Fruit fly (Drosophila melanogaster) whole organism, embryonic: ENCODE data around the gene CG13898.

Experiments used
- Aef1 ChIP-seq: fragments of 200-800 bp; sonication (Bioruptor generic); IDR thresholded peaks from 3 replicates; pipeline ENCODE4 v1.3.6; 2022; ENCODE audit warnings: missing biosample characterization, missing genetic modification characterization
- Atf6 ChIP-seq: fragments of 200-800 bp; sonication (Bioruptor generic); IDR thresholded peaks from 2 replicates; pipeline ENCODE4 v1.3.6; 2022; ENCODE audit warnings: missing biosample characterization, missing genetic modification characterization
- B-H1 ChIP-seq: fragments of 200-800 bp; sonication (Bioruptor generic); IDR thresholded peaks from 3 replicates; pipeline ENCODE4 v1.3.6; 2022; ENCODE audit warnings: missing biosample characterization, missing genetic modification characterization
- CG10209 ChIP-seq: fragments of 200-800 bp; sonication (Bioruptor generic); optimal IDR thresholded peaks from 3 replicates; lab custom pipeline; 2017; ENCODE audit warnings: missing biosample characterization, mild to moderate bottlenecking, missing genetic modification characterization, missing genetic modification reagents
- CG10321 ChIP-seq: fragments of 200-800 bp; sonication (Bioruptor generic); IDR thresholded peaks from 2 replicates; pipeline ENCODE4 v1.3.6; 2022; ENCODE audit warnings: missing biosample characterization, missing genetic modification characterization
- CG11456 ChIP-seq: fragments of 200-800 bp; sonication (Bioruptor generic); IDR thresholded peaks from 3 replicates; pipeline ENCODE4 v1.3.6; 2022; ENCODE audit warnings: missing biosample characterization, missing genetic modification characterization
- CG11504 ChIP-seq: fragments of 200-800 bp; sonication (Bioruptor generic); optimal IDR thresholded peaks from 3 replicates; lab custom pipeline; 2019; ENCODE audit warnings: missing biosample characterization, mild to moderate bottlenecking, missing genetic modification characterization, moderate library complexity
- CG14050 ChIP-seq: fragments of 200-800 bp; sonication (Bioruptor generic); IDR thresholded peaks from 3 replicates; pipeline ENCODE4 v1.3.6; 2022; ENCODE audit warnings: missing biosample characterization, missing genetic modification characterization
- CG14441 ChIP-seq: fragments of 200-800 bp; sonication (Bioruptor generic); IDR thresholded peaks from 2 replicates; pipeline ENCODE4 v1.3.6; 2022; ENCODE audit warnings: missing biosample characterization, missing genetic modification characterization
- CG14667 ChIP-seq: fragments of 200-800 bp; sonication (Bioruptor generic); IDR thresholded peaks from 2 replicates; pipeline ENCODE4 v1.3.6; 2022; ENCODE audit warnings: missing biosample characterization, missing genetic modification characterization
- CG1832 ChIP-seq: fragments of 200-800 bp; sonication (Bioruptor generic); optimal IDR thresholded peaks from 2 replicates; lab custom pipeline; 2017; ENCODE audit warnings: missing biosample characterization, mild to moderate bottlenecking, missing genetic modification characterization, inconsistent platforms
- CG2120 ChIP-seq: fragments of 200-800 bp; sonication (Bioruptor generic); optimal IDR thresholded peaks from 3 replicates; lab custom pipeline; 2016; ENCODE audit warnings: missing biosample characterization, missing genetic modification characterization
- CG32772 ChIP-seq: fragments of 200-800 bp; sonication (Bioruptor generic); IDR thresholded peaks from 2 replicates; pipeline ENCODE4 v1.3.6; 2022; ENCODE audit warnings: missing biosample characterization, missing genetic modification characterization
- CG3407 ChIP-seq: fragments of 200-800 bp; sonication (Bioruptor generic); optimal IDR thresholded peaks from 2 replicates; lab custom pipeline; 2018; ENCODE audit warnings: missing biosample characterization, mild to moderate bottlenecking, missing genetic modification characterization
- CG3726 ChIP-seq: fragments of 200-800 bp; sonication (Bioruptor generic); IDR thresholded peaks from 3 replicates; pipeline ENCODE4, ENCODE4 v1.3.6; 2022; ENCODE audit warnings: missing biosample characterization, missing genetic modification characterization
- CG7372 ChIP-seq: fragments of 200-800 bp; sonication (Bioruptor generic); IDR thresholded peaks from 2 replicates; pipeline ENCODE4 v1.3.6; 2022; ENCODE audit warnings: missing biosample characterization, missing genetic modification characterization
- CG7556 ChIP-seq: fragments of 200-800 bp; sonication (Bioruptor generic); optimal IDR thresholded peaks from 2 replicates; lab custom pipeline; 2017; ENCODE audit warnings: missing biosample characterization, mild to moderate bottlenecking, missing genetic modification characterization
- CG8944 ChIP-seq: fragments of 200-800 bp; sonication (Bioruptor generic); optimal IDR thresholded peaks from 3 replicates; lab custom pipeline; 2016; ENCODE audit warnings: missing biosample characterization, missing genetic modification characterization
- Chrac-16 ChIP-seq: fragments of 200-800 bp; sonication (Bioruptor generic); optimal IDR thresholded peaks from 3 replicates; lab custom pipeline; 2016; ENCODE audit warnings: missing biosample characterization, missing genetic modification characterization
- CoRest ChIP-seq: fragments of 200-800 bp; sonication (Bioruptor generic); optimal IDR thresholded peaks from 3 replicates; lab custom pipeline; 2018; ENCODE audit warnings: missing biosample characterization, mild to moderate bottlenecking, missing genetic modification characterization, moderate library complexity
- D ChIP-seq, 2 experiments: fragments of 200-800 bp in 1 of 2; fragments of >200 bp in 1 of 2; sonication (Bioruptor generic) in 1 of 2; optimal IDR thresholded peaks; 2 replicates in 1 of 2; 3 replicates in 1 of 2; lab custom pipeline; 2017; ENCODE audit warnings: mild to moderate bottlenecking in 1 of 2, missing biosample characterization in 1 of 2, missing genetic modification characterization in 1 of 2, missing genetic modification reagents in 1 of 2
- D19B ChIP-seq: fragments of 200-800 bp; sonication (Bioruptor generic); optimal IDR thresholded peaks from 2 replicates; lab custom pipeline; 2017; ENCODE audit warnings: missing biosample characterization, mild to moderate bottlenecking, missing genetic modification characterization
- H2.0 ChIP-seq: fragments of 200-800 bp; sonication (Bioruptor generic); IDR thresholded peaks from 2 replicates; pipeline ENCODE4 v1.3.6; 2022; ENCODE audit warnings: missing biosample characterization, missing genetic modification characterization
- HLH3B ChIP-seq: fragments of 200-800 bp; sonication (Bioruptor generic); IDR thresholded peaks from 2 replicates; pipeline ENCODE4 v1.3.6; 2022; ENCODE audit warnings: missing biosample characterization, missing genetic modification characterization
- Hsf ChIP-seq: fragments of 200-800 bp; sonication (Bioruptor generic); optimal IDR thresholded peaks from 3 replicates; lab custom pipeline; 2016; ENCODE audit warnings: missing biosample characterization, missing genetic modification characterization
- Kr ChIP-seq: fragments of 200-800 bp; sonication (Bioruptor generic); optimal IDR thresholded peaks from 2 replicates; lab custom pipeline; 2017; ENCODE audit warnings: missing biosample characterization, mild to moderate bottlenecking, missing genetic modification characterization
- Nf-YB ChIP-seq: fragments of 200-800 bp; sonication (Bioruptor generic); optimal IDR thresholded peaks from 3 replicates; lab custom pipeline; 2019; ENCODE audit warnings: missing biosample characterization, mild to moderate bottlenecking, missing genetic modification characterization, moderate library complexity
- amos ChIP-seq: fragments of 200-800 bp; sonication (Bioruptor generic); IDR thresholded peaks from 2 replicates; pipeline ENCODE4 v1.3.6; 2022; ENCODE audit warnings: missing biosample characterization, missing genetic modification characterization; ENCODE audit not compliant: partially characterized antibody
- ara ChIP-seq: fragments of 200-800 bp; sonication (Bioruptor generic); IDR thresholded peaks from 2 replicates; pipeline ENCODE4 v1.3.6; 2022; ENCODE audit warnings: missing biosample characterization, missing genetic modification characterization
- az2 ChIP-seq: fragments of 200-800 bp; sonication (Bioruptor generic); optimal IDR thresholded peaks from 3 replicates; lab custom pipeline; 2016; ENCODE audit warnings: missing biosample characterization, missing genetic modification characterization
- bsh ChIP-seq, 2 experiments: fragments of 200-800 bp; sonication (Bioruptor generic); optimal IDR thresholded peaks; 2 replicates each; lab custom pipeline; 2017 to 2018; ENCODE audit warnings: mild to moderate bottlenecking in 2 of 2, missing biosample characterization in 2 of 2, missing genetic modification characterization in 2 of 2, moderate library complexity in 1 of 2
- ci ChIP-seq: fragments of 200-800 bp; sonication (Bioruptor generic); IDR thresholded peaks from 3 replicates; pipeline ENCODE4 v1.3.6; 2022; ENCODE audit warnings: missing biosample characterization, missing genetic modification characterization
- croc ChIP-seq: fragments of 200-800 bp; sonication (Bioruptor generic); conservative IDR thresholded peaks from 3 replicates; pipeline ENCODE4 v1.3.6; 2022; ENCODE audit warnings: missing biosample characterization, missing genetic modification characterization
- da ChIP-seq: fragments of 200-800 bp; sonication (Bioruptor generic); optimal IDR thresholded peaks from 2 replicates; lab custom pipeline; 2016; ENCODE audit warnings: missing biosample characterization, missing genetic modification characterization
- dati ChIP-seq: fragments of 200-800 bp; sonication (Bioruptor generic); IDR thresholded peaks from 2 replicates; pipeline ENCODE4 v1.3.6; 2022; ENCODE audit warnings: missing biosample characterization, missing genetic modification characterization
- dmrt11E ChIP-seq: fragments of 200-800 bp; sonication (Bioruptor generic); optimal IDR thresholded peaks from 3 replicates; lab custom pipeline; 2018; ENCODE audit warnings: missing biosample characterization, mild to moderate bottlenecking, missing genetic modification characterization, moderate library complexity
- emc ChIP-seq: fragments of 200-800 bp; sonication (Bioruptor generic); optimal IDR thresholded peaks from 2 replicates; lab custom pipeline; 2016; ENCODE audit warnings: missing biosample characterization, missing genetic modification characterization
- esg ChIP-seq: fragments of 200-800 bp; sonication (Bioruptor generic); conservative IDR thresholded peaks from 2 replicates; pipeline ENCODE4 v1.3.6; 2022; ENCODE audit warnings: missing biosample characterization, missing genetic modification characterization
- fd64A ChIP-seq: fragments of 200-800 bp; sonication (Bioruptor generic); optimal IDR thresholded peaks from 3 replicates; lab custom pipeline; 2018; ENCODE audit warnings: missing biosample characterization, mild to moderate bottlenecking, missing genetic modification characterization
- ham ChIP-seq: fragments of 200-800 bp; sonication (Bioruptor generic); IDR thresholded peaks from 2 replicates; pipeline ENCODE4 v1.3.6; 2022; ENCODE audit warnings: missing biosample characterization, missing genetic modification characterization
- insv ChIP-seq, 2 experiments: fragments of 200-800 bp; sonication (Bioruptor generic); optimal IDR thresholded peaks; 3 replicates each; lab custom pipeline; 2016 to 2018; ENCODE audit warnings: missing biosample characterization in 2 of 2, missing genetic modification characterization in 2 of 2
- klu ChIP-seq: fragments of 200-800 bp; sonication (Bioruptor generic); IDR thresholded peaks from 2 replicates; pipeline ENCODE4 v1.3.6; 2022; ENCODE audit warnings: missing biosample characterization, missing genetic modification characterization
- nerfin-1 ChIP-seq: fragments of 200-800 bp; sonication (Bioruptor generic); optimal IDR thresholded peaks from 3 replicates; lab custom pipeline; 2019; ENCODE audit warnings: missing biosample characterization, mild to moderate bottlenecking, missing genetic modification characterization, moderate library complexity
- oc ChIP-seq: fragments of 200-800 bp; sonication (Bioruptor generic); optimal IDR thresholded peaks from 2 replicates; lab custom pipeline; 2018; ENCODE audit warnings: missing biosample characterization, mild to moderate bottlenecking, missing genetic modification characterization, moderate library complexity
- p53 ChIP-seq: fragments of 200-800 bp; sonication (Bioruptor generic); optimal IDR thresholded peaks from 2 replicates; lab custom pipeline; 2016; ENCODE audit warnings: missing biosample characterization, missing genetic modification characterization
- pnt ChIP-seq: fragments of 200-800 bp; sonication (Bioruptor generic); optimal IDR thresholded peaks from 3 replicates; lab custom pipeline; 2016; ENCODE audit warnings: missing biosample characterization, missing genetic modification characterization
- sd ChIP-seq: fragments of 200-800 bp; sonication (Bioruptor generic); optimal IDR thresholded peaks from 3 replicates; lab custom pipeline; 2018; ENCODE audit warnings: missing biosample characterization, mild to moderate bottlenecking, missing genetic modification characterization, moderate library complexity
- stc ChIP-seq: fragments of 200-800 bp; sonication (Bioruptor generic); IDR thresholded peaks from 2 replicates; pipeline ENCODE4 v1.3.6; 2022; ENCODE audit warnings: missing biosample characterization, missing genetic modification characterization
- stwl ChIP-seq: fragments of 200-800 bp; sonication (Bioruptor generic); optimal IDR thresholded peaks from 3 replicates; lab custom pipeline; 2018; ENCODE audit warnings: missing biosample characterization, mild to moderate bottlenecking, missing genetic modification characterization, moderate library complexity
- tap ChIP-seq: fragments of 200-800 bp; optimal IDR thresholded peaks from 3 replicates; lab custom pipeline; 2019; ENCODE audit warnings: missing biosample characterization, mild to moderate bottlenecking, missing genetic modification characterization, moderate library complexity
- wor ChIP-seq: fragments of 200-800 bp; sonication (Bioruptor generic); IDR thresholded peaks from 2 replicates; pipeline ENCODE4 v1.3.6; 2022; ENCODE audit warnings: missing biosample characterization, missing genetic modification characterization

Gene CG13898

dm6 chr3L:764329-764728, 39.5 kb downstream of the CG13898 start (continued):
- TF ChIP-seq CG10209 (GFP tag; lab: Kevin White, UChicago) (peak; percentile 6), Kr (GFP tag; lab: Kevin White, UChicago) (no peak), esg (GFP tag; lab: Robert Waterston, UW) (peak; percentile 47), stc (GFP tag; lab: Robert Waterston, UW) (peak; percentile 62), bsh (GFP tag; optimal IDR thresholded peaks at IDR 0.05; lab: Kevin White, UChicago) (peak in 1 of 2 experiments; percentile 38), CoRest (peak; percentile 8), CG11504 (tag; lab: Kevin White, UChicago) (peak; percentile 55), dati (GFP tag; lab: Robert Waterston, UW) (no peak), ara (GFP tag; lab: Robert Waterston, UW) (peak; percentile 40; the same call in 1 of the 2 replicates), CG14050 (GFP tag; lab: Robert Waterston, UW) (no peak), Nf-YB (GFP tag; lab: Kevin White, UChicago) (no peak), emc (GFP tag; lab: Kevin White, UChicago) (no peak), CG14667 (GFP tag; lab: Robert Waterston, UW) (peak; percentile 27; the same call in 1 of the 2 replicates), klu (GFP tag; lab: Robert Waterston, UW) (no peak), pnt (GFP tag; lab: Kevin White, UChicago) (peak; percentile 27), CG8944 (GFP tag; lab: Kevin White, UChicago) (no peak), stwl (tag; lab: Kevin White, UChicago) (no peak), croc (0 out of 3 replicates have a peak, but pooled peaks have one; percentile 19), p53 (no peak), ham (no peak), ci (GFP tag; lab: Robert Waterston, UW) (peak; percentile 80; the same call in 2 of the 3 replicates), da (no peak), Aef1 (GFP tag; lab: Robert Waterston, UW) (peak; percentile 24; the same call in 1 of the 3 replicates), nerfin-1 (tag; lab: Kevin White, UChicago) (no peak), CG11456 (no peak), insv (GFP tag; optimal IDR thresholded peaks at IDR 0.05; lab: Kevin White, UChicago) (no peak), fd64A (no peak), HLH3B (GFP tag; lab: Robert Waterston, UW) (0 out of 2 replicates have a peak, but pooled peaks have one; percentile 33), CG32772 (GFP tag; lab: Robert Waterston, UW) (0 out of 2 replicates have a peak, but pooled peaks have one; percentile 46), CG3407 (peak; percentile 16), tap (tag; lab: Kevin White, UChicago) (peak; percentile 36), CG7372 (no peak), dmrt11E (tag; lab: Kevin White, UChicago) (peak; percentile 2), B-H1 (GFP tag; lab: Robert Waterston, UW) (peak; percentile 34; the same call in 1 of the 3 replicates), CG14441 (GFP tag; lab: Robert Waterston, UW) (peak; percentile 35; the same call in 1 of the 2 replicates), H2.0 (GFP tag; lab: Robert Waterston, UW) (peak; percentile 55), CG1832 (GFP tag; lab: Kevin White, UChicago) (no peak), D19B (GFP tag; lab: Kevin White, UChicago) (no peak), Atf6 (GFP tag; lab: Robert Waterston, UW) (0 out of 2 replicates have a peak, but pooled peaks have one; percentile 43), oc (tag; lab: Kevin White, UChicago) (peak; percentile 27), CG2120 (GFP tag; lab: Kevin White, UChicago) (no peak), Hsf (GFP tag; lab: Kevin White, UChicago) (no peak), D (optimal IDR thresholded peaks at IDR 0.05; lab: Kevin White, UChicago) (no peak), D (GFP tag; optimal IDR thresholded peaks at IDR 0.05; lab: Kevin White, UChicago) (peak; percentile 22), az2 (GFP tag; lab: Kevin White, UChicago) (no peak), amos (no peak), wor (peak; percentile 26; the same call in 1 of the 2 replicates), CG7556 (GFP tag; lab: Kevin White, UChicago) (peak; percentile 7), Chrac-16 (peak; percentile 12), CG10321 (no peak), sd (tag; lab: Kevin White, UChicago) (no peak), CG3726 (GFP tag; lab: Robert Waterston, UW) (peak; percentile 37; the same call in 1 of the 3 replicates)
